Fruit fly (Drosophila melanogaster): ENCODE measurements around the gene EloA.

Gene EloA

DNA sequence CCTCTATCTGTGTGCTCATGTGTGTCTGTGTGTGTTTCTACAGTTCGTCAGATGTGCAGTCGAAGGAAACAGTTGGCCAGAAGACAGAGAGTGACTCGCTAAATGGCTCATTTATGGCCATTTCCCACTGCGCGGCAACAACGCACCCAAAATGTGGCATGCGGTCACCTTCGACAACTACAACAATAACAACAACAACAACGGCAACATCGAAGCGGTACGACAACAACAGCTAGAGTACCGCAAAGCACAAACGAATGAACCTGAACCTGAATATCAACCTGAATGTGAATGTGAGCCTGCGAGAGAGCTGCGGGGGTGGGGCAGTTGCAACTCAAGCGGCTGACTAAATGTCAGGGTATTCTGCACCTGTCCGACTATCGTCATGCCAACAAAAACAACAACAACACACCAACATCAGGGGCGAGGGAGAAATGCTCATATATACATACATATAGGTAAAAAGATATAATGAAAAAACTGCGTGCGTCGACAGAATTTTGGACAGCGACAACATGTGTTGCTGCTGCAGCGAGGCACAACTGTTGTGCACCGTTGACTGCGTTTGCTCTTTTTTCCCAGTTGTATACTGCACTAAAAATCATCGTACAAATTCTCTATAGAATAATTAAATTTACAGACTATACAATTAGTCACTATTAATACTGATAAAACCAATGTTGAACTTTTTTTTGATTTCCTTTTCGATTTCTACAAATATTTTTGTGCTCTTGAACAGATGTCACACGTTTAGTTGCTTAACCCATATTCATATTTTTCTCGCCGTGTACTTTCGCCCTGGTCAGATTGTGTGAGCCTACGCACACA lies 48.9 kb downstream of the EloA start (continued):
- TF ChIP-seq row (GFP tag; IDR thresholded peaks at IDR 0.05) (peak; percentile 65), CG31365 (tag; optimal IDR thresholded peaks at IDR 0.05) (no peak), disco-r (GFP tag; optimal IDR thresholded peaks at IDR 0.05) (no peak), Sry-δ (GFP tag; optimal IDR thresholded peaks at IDR 0.05) (no peak), Dbx (GFP tag; IDR thresholded peaks at IDR 0.05) (no peak), pnt (GFP tag; optimal IDR thresholded peaks at IDR 0.05) (peak; percentile 10), NFAT (GFP tag; IDR thresholded peaks at IDR 0.05) (no peak), dpn (GFP tag; optimal IDR thresholded peaks at IDR 0.05) (peak in 1 of 2 experiments; percentile 5), CG7271 (tag; optimal IDR thresholded peaks at IDR 0.05) (no peak), Tbp (GFP tag; optimal IDR thresholded peaks at IDR 0.05) (no peak), Neu2 (GFP tag; optimal IDR thresholded peaks at IDR 0.05; ENCODE audit: borderline replicate concordance) (no peak), trh (GFP tag; optimal IDR thresholded peaks at IDR 0.05) (no peak), croc (GFP tag; conservative IDR thresholded peaks at IDR 0.05) (no peak; the same call in 2 of the 3 replicates), CG7963 (GFP tag; IDR thresholded peaks at IDR 0.05; ENCODE audit: partially characterized antibody) (no peak), fru (optimal IDR thresholded peaks at IDR 0.05) (no peak), CG17385 (GFP tag; optimal IDR thresholded peaks at IDR 0.05) (no peak), HLH54F (GFP tag; optimal IDR thresholded peaks at IDR 0.05) (no peak), Doc3 (GFP tag; IDR thresholded peaks at IDR 0.05; ENCODE audit: partially characterized antibody) (no peak), Fer1 (GFP tag; optimal IDR thresholded peaks at IDR 0.05) (no peak), Gsc (GFP tag; IDR thresholded peaks at IDR 0.05) (no peak), gro (GFP tag; optimal IDR thresholded peaks at IDR 0.05) (no peak), B-H2 (GFP tag; optimal IDR thresholded peaks at IDR 0.05) (no peak), scrt (GFP tag; optimal IDR thresholded peaks at IDR 0.05) (no peak), nmo (GFP tag; optimal IDR thresholded peaks at IDR 0.05) (no peak), ci (GFP tag; IDR thresholded peaks at IDR 0.05) (0 out of 3 replicates have a peak, but pooled peaks have one; percentile 45), CG6854 (GFP tag; optimal IDR thresholded peaks at IDR 0.05) (no peak), CG8388 (GFP tag; optimal IDR thresholded peaks at IDR 0.05) (peak; percentile 62), CG6813 (GFP tag; optimal IDR thresholded peaks at IDR 0.05) (no peak), CG11696 (GFP tag; IDR thresholded peaks at IDR 0.05) (no peak), cato (GFP tag; optimal IDR thresholded peaks at IDR 0.05; ENCODE audit: borderline replicate concordance) (no peak), CG4404 (GFP tag; IDR thresholded peaks at IDR 0.05) (peak; percentile 55; the same call in 1 of the 2 replicates), Rx (GFP tag; IDR thresholded peaks at IDR 0.05) (no peak), CG13894 (tag; optimal IDR thresholded peaks at IDR 0.05) (no peak), CG4854 (GFP tag; optimal IDR thresholded peaks at IDR 0.05) (no peak), CG4360 (GFP tag; IDR thresholded peaks at IDR 0.05) (peak; percentile 94), zen (tag; optimal IDR thresholded peaks at IDR 0.05) (peak; percentile 73), Nf-YA (GFP tag; IDR thresholded peaks at IDR 0.05) (no peak), CG8089 (GFP tag; optimal IDR thresholded peaks at IDR 0.05) (no peak), CG9437 (GFP tag; optimal IDR thresholded peaks at IDR 0.05) (peak; percentile 24), CG2678 (tag; optimal IDR thresholded peaks at IDR 0.05) (peak; percentile 17), pfk (GFP tag; optimal IDR thresholded peaks at IDR 0.05) (no peak), psq (GFP tag; optimal IDR thresholded peaks at IDR 0.05) (no peak), Poxn (GFP tag; IDR thresholded peaks at IDR 0.05) (no peak), CG7745 (tag; optimal IDR thresholded peaks at IDR 0.05) (no peak), pb (GFP tag; optimal IDR thresholded peaks at IDR 0.05) (no peak), CG11093 (GFP tag; IDR thresholded peaks at IDR 0.05) (no peak), mirr (GFP tag; optimal IDR thresholded peaks at IDR 0.05) (no peak), CG17829 (tag; optimal IDR thresholded peaks at IDR 0.05) (peak; percentile 26), CG17359 (tag; optimal IDR thresholded peaks at IDR 0.05) (no peak), CkIIα-i1 (GFP tag; IDR thresholded peaks at IDR 0.05) (no peak)
